Fruit fly (Drosophila melanogaster) whole organism, embryonic: ENCODE results near the gene CG14270.

Experiments
- Atf3 ChIP-seq: fragments of 200-800 bp; sonication (Bioruptor generic); optimal IDR thresholded peaks from 3 replicates; lab custom pipeline; 2016; ENCODE audit warnings: missing biosample characterization, missing genetic modification characterization
- BtbVII ChIP-seq: fragments of 200-800 bp; sonication (Bioruptor generic); optimal IDR thresholded peaks from 3 replicates; lab custom pipeline; 2017; ENCODE audit warnings: missing biosample characterization, mild to moderate bottlenecking, missing genetic modification characterization
- CG10147 ChIP-seq: fragments of 200-800 bp; sonication (Bioruptor generic); optimal IDR thresholded peaks from 2 replicates; lab custom pipeline; 2019; ENCODE audit warnings: missing biosample characterization, mild to moderate bottlenecking, missing genetic modification characterization, moderate library complexity
- CG1024 ChIP-seq: fragments of 200-800 bp; sonication (Bioruptor generic); IDR thresholded peaks from 2 replicates; pipeline ENCODE4 v1.3.6; 2022; ENCODE audit warnings: missing biosample characterization, missing genetic modification characterization
- CG10267 ChIP-seq: fragments of 200-800 bp; sonication (Bioruptor generic); optimal IDR thresholded peaks from 2 replicates; lab custom pipeline; 2018; ENCODE audit warnings: missing biosample characterization, mild to moderate bottlenecking, missing genetic modification characterization, moderate library complexity
- CG10565 ChIP-seq: fragments of 200-800 bp; sonication (Bioruptor generic); optimal IDR thresholded peaks from 3 replicates; lab custom pipeline; 2016; ENCODE audit warnings: missing biosample characterization, mild to moderate bottlenecking, missing genetic modification characterization
- CG13894 ChIP-seq: fragments of 200-800 bp; sonication (Bioruptor generic); optimal IDR thresholded peaks from 3 replicates; lab custom pipeline; 2018; ENCODE audit warnings: missing biosample characterization, mild to moderate bottlenecking, missing genetic modification characterization, moderate library complexity
- CG15601 ChIP-seq: fragments of 200-800 bp; sonication (Bioruptor generic); optimal IDR thresholded peaks from 3 replicates; lab custom pipeline; 2019; ENCODE audit warnings: missing biosample characterization, mild to moderate bottlenecking, missing genetic modification characterization, moderate library complexity
- CG1603 ChIP-seq: fragments of 200-800 bp; sonication (Bioruptor generic); optimal IDR thresholded peaks from 2 replicates; lab custom pipeline; 2019; ENCODE audit warnings: missing biosample characterization, mild to moderate bottlenecking, missing genetic modification characterization, moderate library complexity
- CG17612 ChIP-seq: fragments of 200-800 bp; sonication (Bioruptor generic); IDR thresholded peaks from 2 replicates; pipeline ENCODE4 v1.3.6; 2022; ENCODE audit warnings: missing biosample characterization, missing genetic modification characterization
- CG17802 ChIP-seq: fragments of 200-800 bp; sonication (Bioruptor generic); optimal IDR thresholded peaks from 2 replicates; lab custom pipeline; 2018; ENCODE audit warnings: missing biosample characterization, mild to moderate bottlenecking, missing genetic modification characterization, moderate library complexity
- CG17912 ChIP-seq: fragments of 200-800 bp; sonication (Bioruptor generic); optimal IDR thresholded peaks from 2 replicates; lab custom pipeline; 2018; ENCODE audit warnings: missing biosample characterization, mild to moderate bottlenecking, missing genetic modification characterization
- CG18764 ChIP-seq: fragments of 200-800 bp; sonication (Bioruptor generic); optimal IDR thresholded peaks from 3 replicates; lab custom pipeline; 2016; ENCODE audit warnings: missing biosample characterization, missing genetic modification characterization
- CG2129 ChIP-seq: fragments of 200-800 bp; sonication (Bioruptor generic); IDR thresholded peaks from 2 replicates; pipeline ENCODE4 v1.3.6; 2022; ENCODE audit warnings: missing biosample characterization, missing genetic modification characterization; ENCODE audit not compliant: partially characterized antibody
- CG32532 ChIP-seq: fragments of 200-800 bp; sonication (Bioruptor generic); IDR thresholded peaks from 2 replicates; pipeline ENCODE4 v1.3.6; 2022; ENCODE audit warnings: missing biosample characterization, missing genetic modification characterization
- CG33213 ChIP-seq: fragments of 200-800 bp; sonication (Bioruptor generic); optimal IDR thresholded peaks from 3 replicates; lab custom pipeline; 2016; ENCODE audit warnings: missing biosample characterization, missing genetic modification characterization
- CG3407 ChIP-seq: fragments of 200-800 bp; sonication (Bioruptor generic); optimal IDR thresholded peaks from 2 replicates; lab custom pipeline; 2018; ENCODE audit warnings: missing biosample characterization, mild to moderate bottlenecking, missing genetic modification characterization
- CG5953 ChIP-seq: fragments of 200-800 bp; sonication (Bioruptor generic); IDR thresholded peaks from 2 replicates; pipeline ENCODE4 v1.3.6; 2022; ENCODE audit warnings: missing biosample characterization, missing genetic modification characterization
- Dbx ChIP-seq: fragments of 200-800 bp; sonication (Bioruptor generic); IDR thresholded peaks from 3 replicates; pipeline ENCODE4 v1.3.6; 2022; ENCODE audit warnings: missing biosample characterization, missing genetic modification characterization
- Fer2 ChIP-seq: fragments of 200-800 bp; sonication (Bioruptor generic); optimal IDR thresholded peaks from 2 replicates; lab custom pipeline; 2018; ENCODE audit warnings: missing biosample characterization, mild to moderate bottlenecking, missing genetic modification characterization, moderate library complexity
- HLH54F ChIP-seq: fragments of 200-800 bp; sonication (Bioruptor generic); optimal IDR thresholded peaks from 3 replicates; lab custom pipeline; 2016; ENCODE audit warnings: missing biosample characterization, missing genetic modification characterization
- Kr ChIP-seq: fragments of 200-800 bp; sonication (Bioruptor generic); optimal IDR thresholded peaks from 2 replicates; lab custom pipeline; 2017; ENCODE audit warnings: missing biosample characterization, mild to moderate bottlenecking, missing genetic modification characterization
- MBD-R2 ChIP-seq: fragments of 200-800 bp; sonication (Bioruptor generic); IDR thresholded peaks from 2 replicates; pipeline ENCODE4 v1.3.6; 2022; ENCODE audit warnings: missing biosample characterization, missing genetic modification characterization
- MESR4 ChIP-seq: fragments of 200-800 bp; sonication (Bioruptor generic); optimal IDR thresholded peaks from 2 replicates; lab custom pipeline; 2018; ENCODE audit warnings: missing biosample characterization, mild to moderate bottlenecking, missing genetic modification characterization, moderate library complexity
- Med ChIP-seq: fragments of 200-800 bp; sonication (Bioruptor generic); peaks from one replicate; lab custom pipeline; 2016; ENCODE audit warnings: missing biosample characterization, missing genetic modification characterization, mild to moderate bottlenecking, inconsistent platforms, moderate library complexity
- Neu2 ChIP-seq: fragments of 200-800 bp; sonication (Bioruptor generic); optimal IDR thresholded peaks from 3 replicates; lab custom pipeline; 2016; ENCODE audit warnings: missing biosample characterization, missing genetic modification characterization, borderline replicate concordance
- Oaz ChIP-seq: fragments of 200-800 bp; sonication (Bioruptor generic); IDR thresholded peaks from 2 replicates; pipeline ENCODE4 v1.3.6; 2022; ENCODE audit warnings: missing biosample characterization, missing genetic modification characterization
- Sox102F ChIP-seq: fragments of 200-800 bp; sonication (Bioruptor generic); optimal IDR thresholded peaks from 2 replicates; lab custom pipeline; 2018; ENCODE audit warnings: missing biosample characterization, mild to moderate bottlenecking, missing genetic modification characterization, moderate library complexity
- Ssrp ChIP-seq: fragments of 200-800 bp; sonication (Bioruptor generic); optimal IDR thresholded peaks from 2 replicates; lab custom pipeline; 2018; ENCODE audit warnings: missing biosample characterization, mild to moderate bottlenecking, missing genetic modification characterization, moderate library complexity
- Stat92E ChIP-seq, 3 experiments: fragments of >200 bp in 2 of 3; fragments of 200-800 bp in 1 of 3; sonication (Bioruptor generic) in 1 of 3; optimal IDR thresholded peaks; 2 replicates each; lab custom pipeline; 2017 to 2019; ENCODE audit warnings: missing biosample characterization in 3 of 3, missing genetic modification characterization in 3 of 3, mild to moderate bottlenecking in 1 of 3, moderate library complexity in 1 of 3
- Xbp1 ChIP-seq: fragments of 200-800 bp; sonication (Bioruptor generic); optimal IDR thresholded peaks from 3 replicates; lab custom pipeline; 2016; ENCODE audit warnings: missing biosample characterization, mild to moderate bottlenecking, missing genetic modification characterization
- ac ChIP-seq: fragments of 200-800 bp; sonication (Bioruptor generic); optimal IDR thresholded peaks from 3 replicates; lab custom pipeline; 2017; ENCODE audit warnings: missing biosample characterization, mild to moderate bottlenecking, missing genetic modification characterization
- aop ChIP-seq: fragments of 200-800 bp; sonication (Bioruptor generic); IDR thresholded peaks from 2 replicates; pipeline ENCODE4 v1.3.6; 2022; ENCODE audit warnings: missing biosample characterization, missing genetic modification characterization
- ara ChIP-seq: fragments of 200-800 bp; sonication (Bioruptor generic); IDR thresholded peaks from 2 replicates; pipeline ENCODE4 v1.3.6; 2022; ENCODE audit warnings: missing biosample characterization, missing genetic modification characterization
- ash1 ChIP-seq: fragments of 200-800 bp; sonication (Bioruptor generic); optimal IDR thresholded peaks from 2 replicates; lab custom pipeline; 2018; ENCODE audit warnings: missing biosample characterization, mild to moderate bottlenecking, missing genetic modification characterization
- bowl ChIP-seq: fragments of 200-800 bp; sonication (Bioruptor generic); IDR thresholded peaks from 2 replicates; pipeline ENCODE4 v1.3.6; 2022; ENCODE audit warnings: missing biosample characterization, missing genetic modification characterization
- dpn ChIP-seq, 2 experiments: fragments of 200-800 bp; sonication (Bioruptor generic); optimal IDR thresholded peaks; 3 replicates each; lab custom pipeline; 2016; ENCODE audit warnings: missing biosample characterization in 2 of 2, missing genetic modification characterization in 2 of 2
- fru ChIP-seq: fragments of >200 bp; optimal IDR thresholded peaks from 2 replicates; lab custom pipeline; 2017
- grau ChIP-seq: fragments of 200-800 bp; optimal IDR thresholded peaks from 3 replicates; lab custom pipeline; 2019; ENCODE audit warnings: missing biosample characterization, mild to moderate bottlenecking, missing genetic modification characterization, moderate library complexity
- jigr1 ChIP-seq: fragments of 200-800 bp; sonication (Bioruptor generic); IDR thresholded peaks from 3 replicates; pipeline ENCODE4 v1.3.6; 2022; ENCODE audit warnings: missing biosample characterization, missing genetic modification characterization
- pb ChIP-seq: fragments of 200-800 bp; sonication (Bioruptor generic); optimal IDR thresholded peaks from 3 replicates; lab custom pipeline; 2016; ENCODE audit warnings: missing biosample characterization, missing genetic modification characterization
- pnt ChIP-seq: fragments of 200-800 bp; sonication (Bioruptor generic); optimal IDR thresholded peaks from 3 replicates; lab custom pipeline; 2016; ENCODE audit warnings: missing biosample characterization, missing genetic modification characterization
- pros ChIP-seq: fragments of 200-800 bp; sonication (Bioruptor generic); optimal IDR thresholded peaks from 3 replicates; lab custom pipeline; 2019; ENCODE audit warnings: missing biosample characterization, mild to moderate bottlenecking, missing genetic modification characterization, moderate library complexity
- sc ChIP-seq, 3 experiments: fragments of >200 bp in 2 of 3; fragments of 200-800 bp in 1 of 3; sonication (Bioruptor generic) in 1 of 3; optimal IDR thresholded peaks; 2 replicates in 2 of 3; 3 replicates in 1 of 3; lab custom pipeline; 2017; ENCODE audit warnings: mild to moderate bottlenecking in 1 of 3, missing biosample characterization in 1 of 3, missing genetic modification characterization in 1 of 3, missing genetic modification reagents in 1 of 3
- sens-2 ChIP-seq: fragments of 200-800 bp; sonication (Bioruptor generic); IDR thresholded peaks from 2 replicates; pipeline ENCODE4 v1.3.6; 2022; ENCODE audit warnings: missing biosample characterization, missing genetic modification characterization
- sima ChIP-seq: fragments of 200-800 bp; sonication (Bioruptor generic); optimal IDR thresholded peaks from 2 replicates; lab custom pipeline; 2016; ENCODE audit warnings: missing biosample characterization, missing genetic modification characterization
- trem ChIP-seq: fragments of 200-800 bp; optimal IDR thresholded peaks from 3 replicates; lab custom pipeline; 2019; ENCODE audit warnings: missing biosample characterization, mild to moderate bottlenecking, missing genetic modification characterization, moderate library complexity
- wor ChIP-seq: fragments of 200-800 bp; sonication (Bioruptor generic); IDR thresholded peaks from 2 replicates; pipeline ENCODE4 v1.3.6; 2022; ENCODE audit warnings: missing biosample characterization, missing genetic modification characterization

CG14270 gene

dm6 chrX:3482119-3483014 lies 2.8 kb downstream of the CG14270 start, which contains the start of the genes CG10804 and CG10802 (continued):
- TF ChIP-seq sima (GFP tag; lab: Kevin White, UChicago): peak; percentile 19
- TF ChIP-seq dpn (GFP tag; optimal IDR thresholded peaks at IDR 0.05; lab: Kevin White, UChicago): peak; percentile 79 to 82
- peak; percentile 77 for TF ChIP-seq CG1603 (tag; lab: Kevin White, UChicago)
- no peak for TF ChIP-seq pros (GFP tag; lab: Kevin White, UChicago)
- peak; percentile 39 for TF ChIP-seq MESR4
- TF ChIP-seq CG33213 (GFP tag; lab: Kevin White, UChicago): peak; percentile 81
- peak; percentile 82 for TF ChIP-seq Xbp1
- peak; percentile 82 for TF ChIP-seq pnt
- no peak for TF ChIP-seq fru
- no peak for TF ChIP-seq CG17802 (tag; lab: Kevin White, UChicago)
- peak; percentile 49; the same call in 1 of the 2 replicates for TF ChIP-seq CG2129 (GFP tag; lab: Robert Waterston, UW)
- TF ChIP-seq CG3407 (GFP tag; lab: Kevin White, UChicago): peak; percentile 35
- peak; percentile 22 for TF ChIP-seq BtbVII (GFP tag; lab: Kevin White, UChicago)
- peak; percentile 86 for TF ChIP-seq HLH54F (GFP tag; lab: Kevin White, UChicago)
- peak; percentile 67 for TF ChIP-seq CG10267 (tag; lab: Kevin White, UChicago)
- peak; percentile 65 for TF ChIP-seq Ssrp
- TF ChIP-seq Oaz: peak; percentile 68
- no peak for TF ChIP-seq Stat92E (GFP tag; optimal IDR thresholded peaks at IDR 0.05; lab: Kevin White, UChicago)
- no peak for TF ChIP-seq ash1
- TF ChIP-seq Kr: no peak
- peak; percentile 64 for TF ChIP-seq CG1024
- TF ChIP-seq grau (tag; lab: Kevin White, UChicago): peak; percentile 75
- no peak for TF ChIP-seq CG13894 (tag; lab: Kevin White, UChicago)
- peak; percentile 65 for TF ChIP-seq pb (GFP tag; lab: Kevin White, UChicago)
- no peak for TF ChIP-seq aop (GFP tag; lab: Robert Waterston, UW)
- no peak for TF ChIP-seq CG17912
- TF ChIP-seq Dbx (GFP tag; lab: Robert Waterston, UW): peak; percentile 83
- 0 out of 2 replicates have a peak, but pooled peaks have one; percentile 20 for TF ChIP-seq bowl (GFP tag; lab: Robert Waterston, UW)
- no peak for TF ChIP-seq sc (optimal IDR thresholded peaks at IDR 0.05; lab: Kevin White, UChicago)
- TF ChIP-seq sc (GFP tag; optimal IDR thresholded peaks at IDR 0.05; lab: Kevin White, UChicago): peak; percentile 16
- peak; percentile 59 for TF ChIP-seq trem
- TF ChIP-seq MBD-R2 (GFP tag; lab: Robert Waterston, UW): peak; percentile 84
- TF ChIP-seq CG5953: no peak
- TF ChIP-seq Neu2 (GFP tag; lab: Kevin White, UChicago): no peak
- peak; percentile 57; the same call in 1 of the 3 replicates for TF ChIP-seq jigr1
- peak; percentile 55 for TF ChIP-seq Atf3 (GFP tag; lab: Kevin White, UChicago)
- peak; percentile 57 for TF ChIP-seq wor (GFP tag; lab: Robert Waterston, UW)
- TF ChIP-seq CG10565 (GFP tag; lab: Kevin White, UChicago): peak; percentile 49
- peak; percentile 61 for TF ChIP-seq CG10147 (GFP tag; lab: Kevin White, UChicago)
- peak; percentile 85 for TF ChIP-seq ara
- TF ChIP-seq CG17612: peak; percentile 46; the same call in 1 of the 2 replicates
- peak; percentile 97 for TF ChIP-seq Med (GFP tag; lab: Kevin White, UChicago)
- TF ChIP-seq sens-2 (GFP tag; lab: Robert Waterston, UW): peak; percentile 51; the same call in 1 of the 2 replicates
- peak; percentile 74 for TF ChIP-seq Sox102F (GFP tag; lab: Kevin White, UChicago)
- peak; percentile 69 for TF ChIP-seq CG15601 (tag; lab: Kevin White, UChicago)
- TF ChIP-seq Fer2 (tag; lab: Kevin White, UChicago): peak; percentile 27
- TF ChIP-seq ac (GFP tag; lab: Kevin White, UChicago): no peak
- peak; percentile 70 for TF ChIP-seq CG18764 (GFP tag; lab: Kevin White, UChicago)
- peak; percentile 85 for TF ChIP-seq CG32532
